Fruit fly (Drosophila melanogaster) whole organism: ENCODE data around the gene CG1662.

Source experiments
- Dll ChIP-seq: fragments of >200 bp; optimal IDR thresholded peaks from 2 replicates; lab custom pipeline; 2017
- usp ChIP-seq: fragments of >200 bp; optimal IDR thresholded peaks from 2 replicates; lab custom pipeline; 2017; ENCODE audit warnings: missing biosample characterization, missing genetic modification characterization, mixed read lengths

- TF ChIP-seq Dll (lab: Kevin White, UChicago) (no peak), usp (GFP tag; lab: Kevin White, UChicago) (no peak)
Observed at dm6 chrX:13412941-13413613, 25.7 kb downstream of the CG1662 start, which contains the start of the genes CG1998 and Set2.
